Fruit fly (Drosophila melanogaster): ENCODE measurements around the gene CG15152.

dm6 chr2L:18151134-18151825 lies 36.9 kb downstream of the CG15152 start:
- TF ChIP-seq Sin3A (optimal IDR thresholded peaks at IDR 0.05) (no peak), psq (optimal IDR thresholded peaks at IDR 0.05) (no peak), h (optimal IDR thresholded peaks at IDR 0.05) (no peak)

Measured in Kc167 (cell line).